Fruit fly (Drosophila melanogaster) whole organism, embryonic: ENCODE measurements around the gene CG13046.

Source experiments
- Adf1 ChIP-seq: fragments of 200-800 bp; sonication (Bioruptor generic); IDR thresholded peaks from 2 replicates; pipeline ENCODE4 v1.3.6; 2022; ENCODE audit warnings: missing biosample characterization, missing genetic modification characterization
- Asciz ChIP-seq: fragments of 200-800 bp; sonication (Bioruptor generic); optimal IDR thresholded peaks from 2 replicates; lab custom pipeline; 2017; ENCODE audit warnings: missing biosample characterization, mild to moderate bottlenecking, missing genetic modification characterization, missing genetic modification reagents
- Atf3 ChIP-seq: fragments of 200-800 bp; sonication (Bioruptor generic); optimal IDR thresholded peaks from 3 replicates; lab custom pipeline; 2016; ENCODE audit warnings: missing biosample characterization, missing genetic modification characterization
- CG10209 ChIP-seq: fragments of 200-800 bp; sonication (Bioruptor generic); optimal IDR thresholded peaks from 3 replicates; lab custom pipeline; 2017; ENCODE audit warnings: missing biosample characterization, mild to moderate bottlenecking, missing genetic modification characterization, missing genetic modification reagents
- CG10321 ChIP-seq: fragments of 200-800 bp; sonication (Bioruptor generic); IDR thresholded peaks from 2 replicates; pipeline ENCODE4 v1.3.6; 2022; ENCODE audit warnings: missing biosample characterization, missing genetic modification characterization
- CG10654 ChIP-seq: fragments of 200-800 bp; sonication (Bioruptor generic); optimal IDR thresholded peaks from 2 replicates; lab custom pipeline; 2016; ENCODE audit warnings: missing biosample characterization, missing genetic modification characterization
- CG10959 ChIP-seq: fragments of 200-800 bp; sonication (Bioruptor generic); IDR thresholded peaks from 2 replicates; pipeline ENCODE4 v1.3.6; 2022; ENCODE audit warnings: missing biosample characterization, missing genetic modification characterization
- CG12155 ChIP-seq: fragments of 200-800 bp; sonication (Bioruptor generic); optimal IDR thresholded peaks from 3 replicates; lab custom pipeline; 2016; ENCODE audit warnings: missing biosample characterization, missing genetic modification characterization
- CG12236 ChIP-seq: fragments of 200-800 bp; sonication (Bioruptor generic); optimal IDR thresholded peaks from 2 replicates; lab custom pipeline; 2016; ENCODE audit warnings: missing biosample characterization, missing genetic modification characterization
- CG13287 ChIP-seq: fragments of 200-800 bp; sonication (Bioruptor generic); IDR thresholded peaks from 2 replicates; pipeline ENCODE4 v1.3.6; 2022; ENCODE audit warnings: missing biosample characterization, missing genetic modification characterization; ENCODE audit not compliant: partially characterized antibody
- CG13296 ChIP-seq: fragments of 200-800 bp; sonication (Bioruptor generic); optimal IDR thresholded peaks from 3 replicates; lab custom pipeline; 2018; ENCODE audit warnings: missing biosample characterization, mild to moderate bottlenecking, missing genetic modification characterization
- CG13424 ChIP-seq: fragments of 200-800 bp; sonication (Bioruptor generic); optimal IDR thresholded peaks from 2 replicates; lab custom pipeline; 2019; ENCODE audit warnings: missing biosample characterization, mild to moderate bottlenecking, missing genetic modification characterization, moderate library complexity
- CG17328 ChIP-seq: fragments of 200-800 bp; sonication (Bioruptor generic); IDR thresholded peaks from 2 replicates; pipeline ENCODE4 v1.3.6; 2022; ENCODE audit warnings: missing biosample characterization, missing genetic modification characterization
- CG30403 ChIP-seq: fragments of 200-800 bp; sonication (Bioruptor generic); optimal IDR thresholded peaks from 3 replicates; lab custom pipeline; 2016; ENCODE audit warnings: missing biosample characterization, missing genetic modification characterization
- CG32767 ChIP-seq: fragments of 200-800 bp; sonication (Bioruptor generic); IDR thresholded peaks from 2 replicates; pipeline ENCODE4 v1.3.6; 2022; ENCODE audit warnings: missing biosample characterization, missing genetic modification characterization
- CG4424 ChIP-seq: fragments of 200-800 bp; sonication (Bioruptor generic); optimal IDR thresholded peaks from 3 replicates; lab custom pipeline; 2016; ENCODE audit warnings: missing biosample characterization, missing genetic modification characterization
- CG7357 ChIP-seq: fragments of 200-800 bp; sonication (Bioruptor generic); IDR thresholded peaks from 3 replicates; pipeline ENCODE4 v1.3.6; 2022; ENCODE audit warnings: missing biosample characterization, missing genetic modification characterization
- CG7839 ChIP-seq: fragments of 200-800 bp; sonication (Bioruptor generic); optimal IDR thresholded peaks from 3 replicates; lab custom pipeline; 2018; ENCODE audit warnings: missing biosample characterization, mild to moderate bottlenecking, missing genetic modification characterization, moderate library complexity
- CG8359 ChIP-seq: fragments of 200-800 bp; sonication (Bioruptor generic); optimal IDR thresholded peaks from 2 replicates; lab custom pipeline; 2017; ENCODE audit warnings: missing biosample characterization, mild to moderate bottlenecking, missing genetic modification characterization, borderline replicate concordance
- CG9437 ChIP-seq: fragments of 200-800 bp; sonication (Bioruptor generic); optimal IDR thresholded peaks from 2 replicates; lab custom pipeline; 2018; ENCODE audit warnings: missing biosample characterization, mild to moderate bottlenecking, missing genetic modification characterization
- H15 ChIP-seq: fragments of 200-800 bp; sonication (Bioruptor generic); IDR thresholded peaks from 3 replicates; pipeline ENCODE4 v1.3.6; 2022; ENCODE audit warnings: missing biosample characterization, missing genetic modification characterization
- HLH4C ChIP-seq: fragments of 200-800 bp; sonication (Bioruptor generic); IDR thresholded peaks from 3 replicates; pipeline ENCODE4 v1.3.6; 2022; ENCODE audit warnings: missing biosample characterization, missing genetic modification characterization; ENCODE audit not compliant: partially characterized antibody
- Hr39 ChIP-seq: fragments of >200 bp; optimal IDR thresholded peaks from 2 replicates; lab custom pipeline; 2017
- MESR4 ChIP-seq: fragments of 200-800 bp; sonication (Bioruptor generic); optimal IDR thresholded peaks from 2 replicates; lab custom pipeline; 2018; ENCODE audit warnings: missing biosample characterization, mild to moderate bottlenecking, missing genetic modification characterization, moderate library complexity
- Oaz ChIP-seq: fragments of 200-800 bp; sonication (Bioruptor generic); IDR thresholded peaks from 2 replicates; pipeline ENCODE4 v1.3.6; 2022; ENCODE audit warnings: missing biosample characterization, missing genetic modification characterization
- Ptx1 ChIP-seq: fragments of 200-800 bp; sonication (Bioruptor generic); IDR thresholded peaks from 2 replicates; pipeline ENCODE4 v1.3.6; 2022; ENCODE audit warnings: missing biosample characterization, missing genetic modification characterization
- Rfx ChIP-seq: fragments of 200-800 bp; sonication (Bioruptor generic); IDR thresholded peaks from 2 replicates; pipeline ENCODE4 v1.3.6; 2022; ENCODE audit warnings: missing biosample characterization, missing genetic modification characterization
- Taf1 ChIP-seq: fragments of 200-800 bp; sonication (Bioruptor generic); IDR thresholded peaks from 2 replicates; pipeline ENCODE4 v1.3.6; 2022; ENCODE audit warnings: missing biosample characterization, missing genetic modification characterization
- aop ChIP-seq: fragments of 200-800 bp; sonication (Bioruptor generic); IDR thresholded peaks from 2 replicates; pipeline ENCODE4 v1.3.6; 2022; ENCODE audit warnings: missing biosample characterization, missing genetic modification characterization
- ase ChIP-seq: fragments of 200-800 bp; sonication (Bioruptor generic); IDR thresholded peaks from 3 replicates; pipeline ENCODE4 v1.3.6; 2022; ENCODE audit warnings: missing biosample characterization, missing genetic modification characterization
- crp ChIP-seq, 2 experiments: fragments of 200-800 bp; sonication (Bioruptor generic); optimal IDR thresholded peaks; 2 replicates in 1 of 2; 3 replicates in 1 of 2; lab custom pipeline; 2017; ENCODE audit warnings: missing biosample characterization in 2 of 2, missing genetic modification characterization in 2 of 2, mild to moderate bottlenecking in 1 of 2, moderate library complexity in 1 of 2
- dmrt99B ChIP-seq: fragments of 200-800 bp; sonication (Bioruptor generic); optimal IDR thresholded peaks from 2 replicates; lab custom pipeline; 2018; ENCODE audit warnings: missing biosample characterization, mild to moderate bottlenecking, missing genetic modification characterization, moderate library complexity
- dysf ChIP-seq: fragments of 200-800 bp; sonication (Bioruptor generic); IDR thresholded peaks from 3 replicates; pipeline ENCODE4 v1.3.6; 2022; ENCODE audit warnings: missing biosample characterization, missing genetic modification characterization
- esg ChIP-seq: fragments of 200-800 bp; sonication (Bioruptor generic); conservative IDR thresholded peaks from 2 replicates; pipeline ENCODE4 v1.3.6; 2022; ENCODE audit warnings: missing biosample characterization, missing genetic modification characterization
- her ChIP-seq: fragments of 200-800 bp; sonication (Bioruptor generic); optimal IDR thresholded peaks from 2 replicates; lab custom pipeline; 2016; ENCODE audit warnings: missing biosample characterization, missing genetic modification characterization
- hkb ChIP-seq, 2 experiments: fragments of 200-800 bp in 1 of 2; fragments of >200 bp in 1 of 2; sonication (Bioruptor generic) in 1 of 2; IDR thresholded peaks in 1 of 2; optimal IDR thresholded peaks in 1 of 2; 2 replicates each; pipeline versions ENCODE4 v1.3.6 to Lab custom; 2017 to 2022; ENCODE audit warnings: missing biosample characterization in 1 of 2, missing genetic modification characterization in 1 of 2
- lab ChIP-seq: fragments of 200-800 bp; sonication (Bioruptor generic); optimal IDR thresholded peaks from 3 replicates; lab custom pipeline; 2017; ENCODE audit warnings: missing biosample characterization, missing genetic modification characterization, mild to moderate bottlenecking, moderate library complexity, missing genetic modification reagents
- mam ChIP-seq: fragments of 200-800 bp; sonication (Bioruptor generic); optimal IDR thresholded peaks from 3 replicates; lab custom pipeline; 2016; ENCODE audit warnings: missing biosample characterization, missing genetic modification characterization
- nmo ChIP-seq: fragments of 200-800 bp; sonication (Bioruptor generic); optimal IDR thresholded peaks from 2 replicates; lab custom pipeline; 2018; ENCODE audit warnings: missing biosample characterization, mild to moderate bottlenecking, missing genetic modification characterization, moderate library complexity
- odd ChIP-seq: fragments of 200-800 bp; sonication (Bioruptor generic); optimal IDR thresholded peaks from 2 replicates; lab custom pipeline; 2017; ENCODE audit warnings: missing biosample characterization, mild to moderate bottlenecking, missing genetic modification characterization
- pnt ChIP-seq: fragments of 200-800 bp; sonication (Bioruptor generic); optimal IDR thresholded peaks from 3 replicates; lab custom pipeline; 2016; ENCODE audit warnings: missing biosample characterization, missing genetic modification characterization
- prd ChIP-seq, 3 experiments: fragments of >200 bp in 2 of 3; fragments of 200-800 bp in 1 of 3; sonication (Bioruptor generic) in 1 of 3; optimal IDR thresholded peaks in 2 of 3; IDR thresholded peaks in 1 of 3; 2 replicates in 2 of 3; 3 replicates in 1 of 3; pipeline versions ENCODE4 v1.3.6 to Lab custom; 2017 to 2022; ENCODE audit warnings: missing biosample characterization in 1 of 3, missing genetic modification characterization in 1 of 3
- sisA ChIP-seq: fragments of 200-800 bp; sonication (Bioruptor generic); IDR thresholded peaks from 2 replicates; pipeline ENCODE4 v1.3.6; 2022; ENCODE audit warnings: missing biosample characterization, missing genetic modification characterization
- stc ChIP-seq: fragments of 200-800 bp; sonication (Bioruptor generic); IDR thresholded peaks from 2 replicates; pipeline ENCODE4 v1.3.6; 2022; ENCODE audit warnings: missing biosample characterization, missing genetic modification characterization
- tap ChIP-seq: fragments of 200-800 bp; optimal IDR thresholded peaks from 3 replicates; lab custom pipeline; 2019; ENCODE audit warnings: missing biosample characterization, mild to moderate bottlenecking, missing genetic modification characterization, moderate library complexity
- tgo ChIP-seq: fragments of 200-800 bp; sonication (Bioruptor generic); IDR thresholded peaks from 3 replicates; pipeline ENCODE4 v1.3.6; 2022; ENCODE audit warnings: missing biosample characterization, missing genetic modification characterization
- tin ChIP-seq: fragments of 200-800 bp; sonication (Bioruptor generic); optimal IDR thresholded peaks from 3 replicates; lab custom pipeline; 2016; ENCODE audit warnings: missing biosample characterization, missing genetic modification characterization
- ttk ChIP-seq: fragments of 200-800 bp; sonication (Bioruptor generic); IDR thresholded peaks from 2 replicates; pipeline ENCODE4 v2.1.2; 2022; ENCODE audit warnings: missing biosample characterization, missing genetic modification characterization
- vvl ChIP-seq: fragments of 200-800 bp; sonication (Bioruptor generic); IDR thresholded peaks from 2 replicates; pipeline ENCODE4 v1.3.6; 2022; ENCODE audit warnings: missing biosample characterization, missing genetic modification characterization

CG13046 gene

dm6 chr3L:16289067-16289466 lies 845 bp upstream of the CG13046 start (continued):
- TF ChIP-seq stc: 0 out of 2 replicates have a peak, but pooled peaks have one; percentile 26
- TF ChIP-seq H15 (GFP tag; lab: Robert Waterston, UW): peak; percentile 53; the same call in 1 of the 3 replicates
- 0 out of 2 replicates have a peak, but pooled peaks have one; percentile 11 for TF ChIP-seq ttk
- TF ChIP-seq aop (GFP tag; lab: Robert Waterston, UW): no peak
- TF ChIP-seq mam (GFP tag; lab: Kevin White, UChicago): no peak
- peak; percentile 43; the same call in 1 of the 3 replicates for TF ChIP-seq tgo (GFP tag; lab: Robert Waterston, UW)
- peak; percentile 2 for TF ChIP-seq CG10654 (GFP tag; lab: Kevin White, UChicago)
- TF ChIP-seq lab (GFP tag; lab: Kevin White, UChicago): peak; percentile 19
- TF ChIP-seq esg (GFP tag; lab: Robert Waterston, UW): peak; percentile 64; the same call in 1 of the 2 replicates
- peak; percentile 48 for TF ChIP-seq CG30403 (GFP tag; lab: Kevin White, UChicago)
- no peak for TF ChIP-seq Hr39 (lab: Kevin White, UChicago)
- no peak for TF ChIP-seq prd (optimal IDR thresholded peaks at IDR 0.05; lab: Kevin White, UChicago)
- peak; percentile 38; the same call in 1 of the 3 replicates for TF ChIP-seq prd (GFP tag; IDR thresholded peaks at IDR 0.05; lab: Robert Waterston, UW)
- no peak for TF ChIP-seq HLH4C (GFP tag; lab: Robert Waterston, UW)
- peak; percentile 23 for TF ChIP-seq CG10209 (GFP tag; lab: Kevin White, UChicago)
- peak; percentile 43 for TF ChIP-seq dmrt99B
- no peak for TF ChIP-seq Oaz (GFP tag; lab: Robert Waterston, UW)
- no peak for TF ChIP-seq MESR4 (GFP tag; lab: Kevin White, UChicago)
- peak; percentile 47; the same call in 1 of the 3 replicates for TF ChIP-seq ase (GFP tag; lab: Robert Waterston, UW)
- peak; percentile 15; the same call in 1 of the 2 replicates for TF ChIP-seq sisA (GFP tag; lab: Robert Waterston, UW)
- no peak for TF ChIP-seq crp (GFP tag; optimal IDR thresholded peaks at IDR 0.05; lab: Kevin White, UChicago)
- TF ChIP-seq CG13424 (tag; lab: Kevin White, UChicago): peak; percentile 41
- TF ChIP-seq CG12155: peak; percentile 3
- TF ChIP-seq CG8359 (GFP tag; lab: Kevin White, UChicago): no peak
- no peak for TF ChIP-seq hkb (optimal IDR thresholded peaks at IDR 0.05; lab: Kevin White, UChicago)
- TF ChIP-seq hkb (GFP tag; IDR thresholded peaks at IDR 0.05; lab: Robert Waterston, UW): peak; percentile 66
- TF ChIP-seq dysf: peak; percentile 61; the same call in 2 of the 3 replicates
- TF ChIP-seq CG7357 (GFP tag; lab: Robert Waterston, UW): 0 out of 3 replicates have a peak, but pooled peaks have one; percentile 21
- no peak for TF ChIP-seq her (GFP tag; lab: Kevin White, UChicago)
- TF ChIP-seq Taf1: no peak
- no peak for TF ChIP-seq pnt (GFP tag; lab: Kevin White, UChicago)
- peak; percentile 44; the same call in 1 of the 2 replicates for TF ChIP-seq CG17328 (GFP tag; lab: Robert Waterston, UW)
- peak; percentile 46; the same call in 1 of the 2 replicates for TF ChIP-seq CG32767 (GFP tag; lab: Robert Waterston, UW)
- TF ChIP-seq odd (GFP tag; lab: Kevin White, UChicago): no peak
- TF ChIP-seq Adf1 (GFP tag; lab: Robert Waterston, UW): no peak
- TF ChIP-seq Asciz (GFP tag; lab: Kevin White, UChicago): no peak
- TF ChIP-seq CG10959: no peak
- no peak for TF ChIP-seq CG12236
- 0 out of 2 replicates have a peak, but pooled peaks have one; percentile 43 for TF ChIP-seq Ptx1 (GFP tag; lab: Robert Waterston, UW)
- TF ChIP-seq CG4424 (GFP tag; lab: Kevin White, UChicago): peak; percentile 38
- TF ChIP-seq CG13287 (GFP tag; lab: Robert Waterston, UW): no peak
- peak; percentile 38; the same call in 1 of the 2 replicates for TF ChIP-seq Rfx (GFP tag; lab: Robert Waterston, UW)
- TF ChIP-seq Atf3 (GFP tag; lab: Kevin White, UChicago): no peak
- peak; percentile 10 for TF ChIP-seq tin (GFP tag; lab: Kevin White, UChicago)
- TF ChIP-seq vvl (GFP tag; lab: Robert Waterston, UW): peak; percentile 40; the same call in 1 of the 2 replicates
- peak; percentile 25 for TF ChIP-seq CG9437
- TF ChIP-seq CG7839: peak; percentile 39
- peak; percentile 39 for TF ChIP-seq CG13296 (GFP tag; lab: Kevin White, UChicago)
- peak; percentile 5 for TF ChIP-seq tap (tag; lab: Kevin White, UChicago)
- 0 out of 2 replicates have a peak, but pooled peaks have one; percentile 9 for TF ChIP-seq CG10321 (GFP tag; lab: Robert Waterston, UW)
- TF ChIP-seq nmo (GFP tag; lab: Kevin White, UChicago): peak; percentile 2
